Fruit fly (Drosophila melanogaster) whole organism: ENCODE measurements around the gene Fas1.

Experiments
- CG8478 ChIP-seq: fragments of >200 bp; optimal IDR thresholded peaks from 2 replicates; lab custom pipeline; 2018; ENCODE audit warnings: inconsistent platforms
- psq ChIP-seq: fragments of >200 bp; optimal IDR thresholded peaks from 2 replicates; lab custom pipeline; 2017
- usp ChIP-seq: fragments of >200 bp; optimal IDR thresholded peaks from 2 replicates; lab custom pipeline; 2017; ENCODE audit warnings: missing biosample characterization, missing genetic modification characterization, mixed read lengths

DNA sequence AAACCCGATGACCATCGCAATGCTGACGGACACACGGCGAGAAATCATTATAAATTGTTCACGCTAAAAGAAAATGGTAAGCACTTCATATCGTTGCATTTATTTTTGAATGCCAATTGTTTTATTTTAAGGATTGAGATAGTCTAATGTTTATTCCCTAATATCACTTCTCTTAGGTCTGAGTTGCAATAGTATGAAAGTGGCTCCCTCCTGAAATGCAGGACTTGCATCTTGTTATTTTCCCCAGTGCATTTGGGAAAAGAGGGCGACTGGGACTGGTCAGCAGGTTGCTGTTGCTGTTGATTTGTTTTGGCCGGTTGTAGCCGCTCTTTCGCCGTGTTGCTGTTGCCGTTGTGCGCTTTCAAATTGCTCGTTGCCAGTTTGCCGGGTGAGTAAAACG lies 51.5 kb downstream of the Fas1 start:
- TF ChIP-seq CG8478 (lab: Kevin White, UChicago), result no peak
- TF ChIP-seq usp (GFP tag; lab: Kevin White, UChicago), result no peak
- TF ChIP-seq psq (lab: Kevin White, UChicago), result no peak
